Worm (Caenorhabditis elegans) whole organism, young adult: ENCODE data around the gene aqp-3.

Experiments used
- B0019.2 ChIP-seq: fragments of 200-800 bp; sonication (Bioruptor generic); conservative IDR thresholded peaks from 2 replicates; pipeline ENCODE4 v1.3.6; 2022; ENCODE audit warnings: missing genetic modification reagents, missing genetic modification characterization, missing compliant biosample characterization
- B0261.1 ChIP-seq: sonication (generic microtip); optimal IDR thresholded peaks from 2 replicates; lab custom pipeline; 2016; ENCODE audit warnings: mild to moderate bottlenecking, missing genetic modification characterization, moderate library complexity, missing compliant biosample characterization
- B0336.3 ChIP-seq: fragments of 200-800 bp; sonication (Bioruptor generic); IDR thresholded peaks from 2 replicates; pipeline ENCODE4 v1.3.6; 2022; ENCODE audit warnings: missing genetic modification characterization, missing compliant biosample characterization
- D2030.7 ChIP-seq: fragments of 200-800 bp; sonication (Bioruptor generic); IDR thresholded peaks from 2 replicates; pipeline ENCODE4 v1.3.6; 2022; ENCODE audit warnings: missing genetic modification reagents, missing genetic modification characterization, missing compliant biosample characterization
- F10E7.11 ChIP-seq: sonication (generic microtip); optimal IDR thresholded peaks from 2 replicates; lab custom pipeline; 2017; ENCODE audit warnings: mild to moderate bottlenecking, missing genetic modification characterization, moderate library complexity, missing compliant biosample characterization
- K12H6.12 ChIP-seq: fragments of 200-800 bp; sonication (Bioruptor generic); optimal IDR thresholded peaks from 2 replicates; lab custom pipeline; 2018; ENCODE audit warnings: mild to moderate bottlenecking, missing genetic modification characterization, missing compliant biosample characterization
- T26A5.8 ChIP-seq: sonication (generic microtip); optimal IDR thresholded peaks from 2 replicates; lab custom pipeline; 2016; ENCODE audit warnings: missing genetic modification characterization, missing compliant biosample characterization
- Y53F4B.3 ChIP-seq: fragments of 200-800 bp; sonication (Bioruptor generic); IDR thresholded peaks from 2 replicates; pipeline ENCODE4 v1.3.6; 2022; ENCODE audit warnings: missing genetic modification reagents, missing genetic modification characterization, missing compliant biosample characterization
- Y56A3A.18 ChIP-seq: fragments of 200-800 bp; sonication (Bioruptor generic); IDR thresholded peaks from 2 replicates; pipeline ENCODE4 v1.3.6; 2022; ENCODE audit warnings: missing genetic modification reagents, missing genetic modification characterization, missing compliant biosample characterization
- Y67H2A.10 ChIP-seq: fragments of 200-800 bp; sonication (Bioruptor generic); conservative IDR thresholded peaks from 2 replicates; pipeline ENCODE4 v1.3.6; 2022; ENCODE audit warnings: missing genetic modification reagents, missing genetic modification characterization, missing compliant biosample characterization
- aptf-3 ChIP-seq: fragments of 200-800 bp; sonication (Bioruptor generic); IDR thresholded peaks from 2 replicates; pipeline ENCODE4 v1.3.6; 2022; ENCODE audit warnings: missing genetic modification characterization, missing compliant biosample characterization
- athp-1 ChIP-seq: sonication (generic microtip); optimal IDR thresholded peaks from 2 replicates; lab custom pipeline; 2017; ENCODE audit warnings: mild to moderate bottlenecking, missing genetic modification characterization, missing compliant biosample characterization
- attf-5 ChIP-seq: fragments of 200-800 bp; sonication (Bioruptor generic); optimal IDR thresholded peaks from 2 replicates; lab custom pipeline; 2018; ENCODE audit warnings: mild to moderate bottlenecking, missing genetic modification characterization, missing compliant biosample characterization
- ccch-3 ChIP-seq: fragments of 200-800 bp; sonication (Bioruptor generic); optimal IDR thresholded peaks from 2 replicates; lab custom pipeline; 2018; ENCODE audit warnings: mild to moderate bottlenecking, missing genetic modification characterization, missing compliant biosample characterization
- cebp-1 ChIP-seq, 2 experiments: fragments of 200-800 bp in 1 of 2; sonication (Bioruptor generic) in 1 of 2; sonication (generic microtip) in 1 of 2; IDR thresholded peaks in 1 of 2; optimal IDR thresholded peaks in 1 of 2; 2 replicates each; pipeline versions ENCODE4 v1.3.6 to Lab custom; 2017 to 2022; ENCODE audit warnings: missing compliant biosample characterization in 2 of 2, missing genetic modification characterization in 2 of 2, mild to moderate bottlenecking in 1 of 2, missing genetic modification reagents in 1 of 2, moderate library complexity in 1 of 2
- cebp-2 ChIP-seq: fragments of 200-800 bp; sonication (Bioruptor generic); IDR thresholded peaks from 2 replicates; pipeline ENCODE4 v1.3.6; 2022; ENCODE audit warnings: missing genetic modification characterization, missing compliant biosample characterization
- ceh-27 ChIP-seq: fragments of 200-800 bp; sonication (Bioruptor generic); optimal IDR thresholded peaks from 2 replicates; lab custom pipeline; 2018; ENCODE audit warnings: mild to moderate bottlenecking, missing genetic modification characterization, moderate library complexity, missing compliant biosample characterization
- ceh-79 ChIP-seq: sonication (generic microtip); optimal IDR thresholded peaks from 2 replicates; lab custom pipeline; 2017; ENCODE audit warnings: mild to moderate bottlenecking, missing genetic modification characterization, missing compliant biosample characterization
- die-1 ChIP-seq: sonication (generic microtip); optimal IDR thresholded peaks from 2 replicates; lab custom pipeline; 2016; ENCODE audit warnings: missing genotype, mild to moderate bottlenecking, missing genetic modification characterization, missing compliant biosample characterization
- dpl-1 ChIP-seq: fragments of 150-350 bp; optimal IDR thresholded peaks from 2 replicates; lab custom pipeline; 2014; ENCODE audit warnings: missing biosample characterization, missing genetic modification reagents, missing genetic modification characterization
- efl-1 ChIP-seq: fragments of 150-350 bp; optimal IDR thresholded peaks from 2 replicates; lab custom pipeline; 2014; ENCODE audit warnings: missing biosample characterization, missing genetic modification reagents, missing genetic modification characterization
- egl-44 ChIP-seq: fragments of 200-800 bp; sonication (Bioruptor generic); IDR thresholded peaks from 2 replicates; pipeline ENCODE4 v1.3.6; 2022; ENCODE audit warnings: missing genetic modification reagents, missing genetic modification characterization, missing compliant biosample characterization
- him-1 ChIP-seq: sonication (generic microtip); optimal IDR thresholded peaks from 2 replicates; lab custom pipeline; 2016; ENCODE audit warnings: missing genotype, missing genetic modification reagents, missing genetic modification characterization, missing compliant biosample characterization
- lin-26 ChIP-seq: fragments of 200-800 bp; sonication (Bioruptor generic); IDR thresholded peaks from 2 replicates; pipeline ENCODE4 v1.3.6; 2022; ENCODE audit warnings: missing genetic modification reagents, missing genetic modification characterization, missing compliant biosample characterization
- lin-40 ChIP-seq: sonication (generic microtip); optimal IDR thresholded peaks from 2 replicates; lab custom pipeline; 2016; ENCODE audit warnings: missing genetic modification characterization, mild to moderate bottlenecking, missing compliant biosample characterization, missing genotype, missing genetic modification reagents
- lin-54 ChIP-seq: fragments of 200-800 bp; sonication (Bioruptor generic); optimal IDR thresholded peaks from 2 replicates; lab custom pipeline; 2018; ENCODE audit warnings: mild to moderate bottlenecking, missing genetic modification characterization, missing compliant biosample characterization
- madf-3 ChIP-seq: fragments of 200-800 bp; sonication (Bioruptor generic); IDR thresholded peaks from 2 replicates; pipeline ENCODE4 v1.3.6; 2022; ENCODE audit warnings: missing genetic modification reagents, missing genetic modification characterization, missing compliant biosample characterization
- madf-8 ChIP-seq: fragments of 200-800 bp; sonication (Bioruptor generic); conservative IDR thresholded peaks from 2 replicates; pipeline ENCODE4 v1.3.6; 2022; ENCODE audit warnings: missing genetic modification reagents, missing genetic modification characterization, missing compliant biosample characterization
- mcd-1 ChIP-seq: fragments of 200-800 bp; sonication (Bioruptor generic); IDR thresholded peaks from 2 replicates; pipeline ENCODE4 v1.3.6; 2022; ENCODE audit warnings: missing genetic modification reagents, missing genetic modification characterization, missing compliant biosample characterization
- mes-4 ChIP-seq: sonication (generic microtip); optimal IDR thresholded peaks from 2 replicates; lab custom pipeline; 2016; ENCODE audit warnings: missing genotype, missing genetic modification characterization, missing compliant biosample characterization
- nhr-27 ChIP-seq: fragments of 200-800 bp; sonication (Bioruptor generic); optimal IDR thresholded peaks from 2 replicates; lab custom pipeline; 2018; ENCODE audit warnings: mild to moderate bottlenecking, missing genetic modification characterization, moderate library complexity, missing compliant biosample characterization
- pbrm-1 ChIP-seq: fragments of 200-800 bp; sonication (Bioruptor generic); IDR thresholded peaks from 2 replicates; pipeline ENCODE4 v1.3.6; 2022; ENCODE audit warnings: missing genetic modification reagents, missing genetic modification characterization, missing compliant biosample characterization
- pha-4 ChIP-seq: fragments of 150-350 bp; sonication (generic microtip); optimal IDR thresholded peaks from 2 replicates; lab custom pipeline; 2014; ENCODE audit warnings: missing biosample characterization, missing genetic modification reagents, missing genetic modification characterization
- rcor-1 ChIP-seq: fragments of 200-800 bp; sonication (Bioruptor generic); IDR thresholded peaks from 2 replicates; pipeline ENCODE4 v1.3.6; 2022; ENCODE audit warnings: missing genetic modification reagents, missing genetic modification characterization, missing compliant biosample characterization
- rec-8 ChIP-seq, 2 experiments: sonication (generic microtip); optimal IDR thresholded peaks; 2 replicates each; lab custom pipeline; 2016; ENCODE audit warnings: mild to moderate bottlenecking in 2 of 2, missing genetic modification characterization in 2 of 2, missing genetic modification reagents in 2 of 2, missing genotype in 2 of 2, missing biosample characterization in 1 of 2, missing compliant biosample characterization in 1 of 2, moderate library complexity in 1 of 2
- repo-1 ChIP-seq: sonication (generic microtip); optimal IDR thresholded peaks from 2 replicates; lab custom pipeline; 2017; ENCODE audit warnings: mild to moderate bottlenecking, missing genetic modification characterization, missing compliant biosample characterization
- sdz-38 ChIP-seq: sonication (generic microtip); optimal IDR thresholded peaks from 2 replicates; lab custom pipeline; 2016; ENCODE audit warnings: missing genotype, missing genetic modification characterization, missing compliant biosample characterization
- sea-2 ChIP-seq: fragments of 200-800 bp; sonication (Bioruptor generic); IDR thresholded peaks from 2 replicates; pipeline ENCODE4 v1.3.6; 2022; ENCODE audit warnings: missing genetic modification characterization, missing compliant biosample characterization
- snpc-1.3 ChIP-seq: sonication (generic microtip); optimal IDR thresholded peaks from 2 replicates; lab custom pipeline; 2017; ENCODE audit warnings: missing genetic modification characterization, mild to moderate bottlenecking, missing compliant biosample characterization, antibody characterized with exemption, moderate library complexity, missing genotype, missing genetic modification reagents; ENCODE audit not compliant: insufficient read depth
- snpc-4 ChIP-seq, 5 experiments: fragments of 150-350 bp in 1 of 5; sonication (generic microtip) in 4 of 5; optimal IDR thresholded peaks; 2 replicates each; lab custom pipeline; 2014 to 2018; ENCODE audit warnings: missing genetic modification characterization in 5 of 5, missing biosample characterization in 3 of 5, antibody characterized with exemption in 2 of 5, mild to moderate bottlenecking in 2 of 5, missing compliant biosample characterization in 2 of 5, missing genotype in 2 of 5, moderate library complexity in 2 of 5, missing genetic modification reagents in 1 of 5
- somi-1 ChIP-seq: fragments of 200-800 bp; sonication (Bioruptor generic); optimal IDR thresholded peaks from 2 replicates; lab custom pipeline; 2018; ENCODE audit warnings: mild to moderate bottlenecking, missing genetic modification characterization, missing compliant biosample characterization
- tbx-9 ChIP-seq: sonication (generic microtip); optimal IDR thresholded peaks from 2 replicates; lab custom pipeline; 2016; ENCODE audit warnings: borderline replicate concordance, missing genetic modification characterization, inconsistent platforms, missing compliant biosample characterization
- zim-3 ChIP-seq: sonication (generic microtip); optimal IDR thresholded peaks from 2 replicates; lab custom pipeline; 2017; ENCODE audit warnings: mild to moderate bottlenecking, missing genetic modification characterization, moderate library complexity, missing compliant biosample characterization
- ztf-18 ChIP-seq: sonication (generic microtip); optimal IDR thresholded peaks from 2 replicates; lab custom pipeline; 2016; ENCODE audit warnings: missing genotype, mild to moderate bottlenecking, missing genetic modification characterization, missing compliant biosample characterization
- ztf-26 ChIP-seq: sonication (generic microtip); optimal IDR thresholded peaks from 2 replicates; lab custom pipeline; 2017; ENCODE audit warnings: missing genetic modification characterization, missing compliant biosample characterization
- ztf-28 ChIP-seq: fragments of 200-800 bp; sonication (Bioruptor generic); IDR thresholded peaks from 2 replicates; pipeline ENCODE4 v1.3.6; 2022; ENCODE audit warnings: missing genetic modification reagents, missing genetic modification characterization, missing compliant biosample characterization
- ztf-6 ChIP-seq: fragments of 200-800 bp; sonication (Bioruptor generic); IDR thresholded peaks from 2 replicates; pipeline ENCODE4 v1.3.6; 2022; ENCODE audit warnings: missing genetic modification reagents, missing genetic modification characterization, missing compliant biosample characterization

Gene aqp-3

ce11 chrIV:10933062-10933552, 33.2 kb downstream of the aqp-3 start, which contains the start of the genes dnc-1 and lsm-7 (continued):
- TF ChIP-seq ztf-6 (GFP tag; lab: Robert Waterston, UW) (no peak), tbx-9 (tag; lab: Kevin White, UChicago) (no peak), K12H6.12 (peak; percentile 52), ztf-18 (tag; lab: Kevin White, UChicago) (peak; percentile 94), die-1 (tag; lab: Kevin White, UChicago) (no peak), mes-4 (tag; lab: Kevin White, UChicago) (no peak), madf-8 (no peak), Y56A3A.18 (GFP tag; lab: Robert Waterston, UW) (no peak), sea-2 (GFP tag; lab: Robert Waterston, UW) (no peak), F10E7.11 (tag; lab: Kevin White, UChicago) (no peak), D2030.7 (GFP tag; lab: Robert Waterston, UW) (no peak), B0019.2 (GFP tag; lab: Robert Waterston, UW) (0 out of 2 replicates have a peak, but pooled peaks have one; percentile 6), lin-26 (GFP tag; lab: Robert Waterston, UW) (peak; percentile 59; the same call in 1 of the 2 replicates), ztf-26 (tag; lab: Kevin White, UChicago) (peak; percentile 57), ceh-79 (tag; lab: Kevin White, UChicago) (no peak), lin-54 (GFP tag; lab: Kevin White, UChicago) (peak; percentile 77), B0336.3 (no peak; the same call in 1 of the 2 replicates), efl-1 (GFP tag; lab: Kevin White, UChicago) (no peak), ztf-28 (GFP tag; lab: Robert Waterston, UW) (no peak), zim-3 (tag; lab: Kevin White, UChicago) (no peak), pha-4 (tag; lab: Kevin White, UChicago) (peak; percentile 64), snpc-1.3 (tag; lab: Kevin White, UChicago) (peak; percentile 23), cebp-2 (GFP tag; lab: Robert Waterston, UW) (no peak), aptf-3 (no peak), mcd-1 (GFP tag; lab: Robert Waterston, UW) (peak; percentile 65), ccch-3 (GFP tag; lab: Kevin White, UChicago) (no peak), madf-3 (no peak), Y53F4B.3 (GFP tag; lab: Robert Waterston, UW) (no peak), nhr-27 (tag; lab: Kevin White, UChicago) (no peak), somi-1 (peak; percentile 52), attf-5 (peak; percentile 96), snpc-4 (GFP tag; optimal IDR thresholded peaks at IDR 0.05; lab: Kevin White, UChicago) (no peak), snpc-4 (tag; optimal IDR thresholded peaks at IDR 0.05; lab: Kevin White, UChicago) (peak; percentile 1 to 54 (median 45)), egl-44 (GFP tag; lab: Robert Waterston, UW) (0 out of 2 replicates have a peak, but pooled peaks have one; percentile 31), rec-8 (tag; optimal IDR thresholded peaks at IDR 0.05; lab: Kevin White, UChicago) (no peak), him-1 (tag; lab: Kevin White, UChicago) (no peak), T26A5.8 (tag; lab: Kevin White, UChicago) (no peak), Y67H2A.10 (GFP tag; lab: Robert Waterston, UW) (0 out of 2 replicates have a peak, but pooled peaks have one; percentile 34), B0261.1 (tag; lab: Kevin White, UChicago) (no peak), ceh-27 (GFP tag; lab: Kevin White, UChicago) (peak; percentile 3), dpl-1 (GFP tag; lab: Kevin White, UChicago) (peak; percentile 56), athp-1 (tag; lab: Kevin White, UChicago) (peak; percentile 18), pbrm-1 (GFP tag; lab: Robert Waterston, UW) (peak; percentile 64; the same call in 1 of the 2 replicates), lin-40 (tag; lab: Kevin White, UChicago) (peak; percentile 26), repo-1 (tag; lab: Kevin White, UChicago) (no peak), cebp-1 (GFP tag; IDR thresholded peaks at IDR 0.05; lab: Robert Waterston, UW) (peak; percentile 93), cebp-1 (tag; optimal IDR thresholded peaks at IDR 0.05; lab: Kevin White, UChicago) (peak; percentile 99), sdz-38 (no peak), rcor-1 (no peak)
